Worm (Caenorhabditis elegans): ENCODE data around the gene mrpl-39.

DNA sequence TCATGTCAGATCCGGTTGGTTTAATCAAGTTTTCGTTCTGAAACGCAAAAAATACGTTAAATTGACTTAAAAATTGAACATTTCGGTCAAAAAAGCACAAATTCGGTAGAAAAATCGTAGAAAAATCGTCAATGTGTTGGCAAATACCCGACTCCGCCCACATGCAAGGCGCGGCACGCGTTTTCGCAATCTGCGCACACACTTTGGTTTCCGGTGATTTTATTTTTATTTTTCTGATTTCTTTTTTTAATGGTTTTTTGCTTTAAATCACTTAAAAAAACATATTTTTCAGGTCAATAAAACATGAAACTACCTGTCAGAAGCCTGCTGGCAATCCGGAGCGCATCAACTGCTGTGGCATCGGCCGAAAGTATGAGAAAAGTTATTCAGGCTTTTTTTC, at the start of gene mrpl-39, which contains the start of gene gly-7:
- TF ChIP-seq hlh-30 (tag; optimal IDR thresholded peaks at IDR 0.05; ENCODE audit: insufficient read depth) (no peak), lin-15B (tag; optimal IDR thresholded peaks at IDR 0.05) (no peak), skn-1 (tag; optimal IDR thresholded peaks at IDR 0.05) (no peak), lir-3 (tag; optimal IDR thresholded peaks at IDR 0.05) (no peak), arid-1 (GFP tag; conservative IDR thresholded peaks at IDR 0.05) (no peak), R02D3.7 (tag; optimal IDR thresholded peaks at IDR 0.05) (no peak), madf-5 (GFP tag; IDR thresholded peaks at IDR 0.05) (no peak)

Measured in whole organism, L4 larva.